Worm (Caenorhabditis elegans) whole organism, L4 larva: ENCODE results near the gene C02F5.13.
A peak's percentile ranks its signal among the peaks of the same experiment; 100 is the strongest.

ENCODE experiments used
- D1046.2 ChIP-seq: fragments of 200-800 bp; sonication (Bioruptor generic); IDR thresholded peaks from 2 replicates; pipeline ENCODE4 v1.3.6; 2022; ENCODE audit warnings: missing genetic modification characterization, missing compliant biosample characterization
- F49E8.2 ChIP-seq: sonication (generic microtip); optimal IDR thresholded peaks from 2 replicates; lab custom pipeline; 2016; ENCODE audit warnings: missing compliant biosample characterization, mild to moderate bottlenecking, missing genetic modification characterization, borderline replicate concordance
- T26A8.4 ChIP-seq: fragments of 200-800 bp; sonication (Bioruptor generic); IDR thresholded peaks from 2 replicates; pipeline ENCODE4 v1.3.6; 2022; ENCODE audit warnings: missing genetic modification characterization, missing compliant biosample characterization
- Y105C5A.15 ChIP-seq: fragments of 200-800 bp; sonication (Bioruptor generic); IDR thresholded peaks from 2 replicates; pipeline ENCODE4 v1.3.6; 2022; ENCODE audit warnings: missing genetic modification characterization, missing compliant biosample characterization
- aha-1 ChIP-seq: fragments of 150-350 bp; peaks from one replicate; lab custom pipeline; 2014; ENCODE audit warnings: missing biosample characterization, missing genetic modification characterization
- ama-1 ChIP-seq: fragments of 150-350 bp; optimal IDR thresholded peaks from 2 replicates; lab custom pipeline; 2014; ENCODE audit warnings: inconsistent platforms, mixed read lengths
- ces-1 ChIP-seq: fragments of 150-350 bp; sonication (generic microtip); optimal IDR thresholded peaks from 4 replicates; lab custom pipeline; 2014; ENCODE audit warnings: missing biosample characterization, missing genetic modification reagents, missing genetic modification characterization
- daf-16 ChIP-seq, 3 experiments: sonication (generic microtip); optimal IDR thresholded peaks; 2 replicates each; lab custom pipeline; 2016 to 2017; ENCODE audit warnings: missing genetic modification characterization in 3 of 3, missing genetic modification reagents in 3 of 3, mild to moderate bottlenecking in 2 of 3, missing compliant biosample characterization in 2 of 3, missing biosample characterization in 1 of 3, moderate library complexity in 1 of 3
- daf-19 ChIP-seq: fragments of 200-800 bp; sonication (Bioruptor generic); conservative IDR thresholded peaks from 2 replicates; pipeline ENCODE4 v1.3.6; 2022; ENCODE audit warnings: missing genetic modification characterization, missing compliant biosample characterization
- dmd-6 ChIP-seq: fragments of 200-800 bp; sonication (Bioruptor generic); IDR thresholded peaks from 2 replicates; pipeline ENCODE4 v1.3.6; 2022; ENCODE audit warnings: missing genetic modification reagents, missing genetic modification characterization, missing compliant biosample characterization
- duxl-1 ChIP-seq: sonication (generic microtip); optimal IDR thresholded peaks from 2 replicates; lab custom pipeline; 2016; ENCODE audit warnings: mild to moderate bottlenecking, missing genetic modification characterization, moderate library complexity, missing compliant biosample characterization; ENCODE audit not compliant: poor library complexity
- dve-1 ChIP-seq: sonication (generic microtip); optimal IDR thresholded peaks from 2 replicates; lab custom pipeline; 2017; ENCODE audit warnings: antibody characterized with exemption, mild to moderate bottlenecking, missing genetic modification characterization, missing compliant biosample characterization; ENCODE audit not compliant: insufficient read depth
- egl-27 ChIP-seq: sonication (generic microtip); optimal IDR thresholded peaks from 3 replicates; lab custom pipeline; 2017; ENCODE audit warnings: missing biosample characterization, missing genetic modification reagents, missing genetic modification characterization
- fos-1 ChIP-seq: fragments of 150-350 bp; optimal IDR thresholded peaks from 2 replicates; lab custom pipeline; 2014; ENCODE audit warnings: missing biosample characterization, missing genetic modification characterization
- gei-8 ChIP-seq: fragments of 200-800 bp; sonication (Bioruptor generic); optimal IDR thresholded peaks from 2 replicates; lab custom pipeline; 2018; ENCODE audit warnings: mild to moderate bottlenecking, missing genetic modification characterization, missing compliant biosample characterization
- hif-1 ChIP-seq, 2 experiments: sonication (generic microtip); optimal IDR thresholded peaks; 2 replicates each; lab custom pipeline; 2016 to 2017; ENCODE audit warnings: missing compliant biosample characterization in 2 of 2, missing genetic modification characterization in 2 of 2, missing genetic modification reagents in 2 of 2, missing genotype in 2 of 2, mild to moderate bottlenecking in 1 of 2
- hlh-11 ChIP-seq: fragments of 200-800 bp; sonication (Bioruptor generic); optimal IDR thresholded peaks from 2 replicates; lab custom pipeline; 2018; ENCODE audit warnings: mild to moderate bottlenecking, missing genetic modification characterization, missing compliant biosample characterization
- hmg-1.1 ChIP-seq: fragments of 200-800 bp; sonication (Bioruptor generic); IDR thresholded peaks from 2 replicates; pipeline ENCODE4 v1.3.6; 2022; ENCODE audit warnings: missing genetic modification reagents, missing genetic modification characterization, missing compliant biosample characterization
- lin-13 ChIP-seq: fragments of 150-350 bp; optimal IDR thresholded peaks from 2 replicates; lab custom pipeline; 2014; ENCODE audit warnings: missing biosample characterization, missing genetic modification reagents, missing genetic modification characterization
- lin-29 ChIP-seq: fragments of 200-800 bp; sonication (Bioruptor generic); IDR thresholded peaks from 2 replicates; pipeline ENCODE4 v1.3.6; 2022; ENCODE audit warnings: missing genetic modification reagents, missing genetic modification characterization, missing compliant biosample characterization
- lin-38 ChIP-seq: fragments of 200-800 bp; sonication (Bioruptor generic); IDR thresholded peaks from 2 replicates; pipeline ENCODE4 v1.3.6; 2022; ENCODE audit warnings: missing genetic modification reagents, missing genetic modification characterization, missing compliant biosample characterization
- lin-39 ChIP-seq: fragments of 150-350 bp; optimal IDR thresholded peaks from 2 replicates; lab custom pipeline; 2014; ENCODE audit warnings: missing biosample characterization, missing genetic modification reagents, missing genetic modification characterization
- lsy-2 ChIP-seq, 2 experiments: fragments of 150-350 bp in 1 of 2; sonication (generic microtip) in 1 of 2; optimal IDR thresholded peaks; 2 replicates each; lab custom pipeline; 2014 to 2017; ENCODE audit warnings: missing biosample characterization in 2 of 2, missing genetic modification characterization in 2 of 2
- mdl-1 ChIP-seq, 2 experiments: fragments of 150-350 bp in 1 of 2; sonication (generic microtip) in 1 of 2; optimal IDR thresholded peaks; 2 replicates each; lab custom pipeline; 2014 to 2017; ENCODE audit warnings: missing biosample characterization in 2 of 2, missing genetic modification characterization in 2 of 2
- mep-1 ChIP-seq: fragments of 150-350 bp; sonication (generic microtip); optimal IDR thresholded peaks from 3 replicates; lab custom pipeline; 2014; ENCODE audit warnings: missing biosample characterization, missing genetic modification characterization
- mes-2 ChIP-seq: sonication (generic microtip); optimal IDR thresholded peaks from 2 replicates; lab custom pipeline; 2016; ENCODE audit warnings: missing genotype, mild to moderate bottlenecking, missing genetic modification characterization, missing compliant biosample characterization; ENCODE audit not compliant: poor library complexity, severe bottlenecking
- mxl-3 ChIP-seq: fragments of 200-800 bp; sonication (Bioruptor generic); optimal IDR thresholded peaks from 2 replicates; lab custom pipeline; 2018; ENCODE audit warnings: mild to moderate bottlenecking, missing genetic modification characterization, missing compliant biosample characterization
- nhr-28 ChIP-seq: fragments of 150-350 bp; optimal IDR thresholded peaks from 2 replicates; lab custom pipeline; 2014; ENCODE audit warnings: missing biosample characterization, missing genetic modification characterization
- nhr-6 ChIP-seq: fragments of 150-350 bp; optimal IDR thresholded peaks from 2 replicates; lab custom pipeline; 2014; ENCODE audit warnings: missing biosample characterization, missing genetic modification characterization
- pha-4 ChIP-seq, 2 experiments: fragments of 150-350 bp in 1 of 2; fragments of 200-800 bp in 1 of 2; sonication (Bioruptor generic) in 1 of 2; IDR thresholded peaks in 1 of 2; optimal IDR thresholded peaks in 1 of 2; 2 replicates each; pipeline versions ENCODE4 v1.3.6 to Lab custom; 2014 to 2022; ENCODE audit warnings: missing genetic modification characterization in 2 of 2, missing genetic modification reagents in 2 of 2, missing biosample characterization in 1 of 2, missing compliant biosample characterization in 1 of 2
- php-3 ChIP-seq: fragments of 200-800 bp; sonication (Bioruptor generic); IDR thresholded peaks from 2 replicates; pipeline ENCODE4 v1.3.6; 2022; ENCODE audit warnings: missing genetic modification reagents, missing genetic modification characterization, missing compliant biosample characterization
- pqm-1 ChIP-seq: sonication (generic microtip); optimal IDR thresholded peaks from 2 replicates; lab custom pipeline; 2017; ENCODE audit warnings: missing biosample characterization, missing genetic modification characterization
- rbr-2 ChIP-seq: sonication (generic microtip); optimal IDR thresholded peaks from 2 replicates; lab custom pipeline; 2016; ENCODE audit warnings: missing genotype, missing genetic modification characterization, missing compliant biosample characterization
- saeg-2 ChIP-seq: fragments of 200-800 bp; sonication (Bioruptor generic); IDR thresholded peaks from 2 replicates; pipeline ENCODE4 v1.3.6; 2022; ENCODE audit warnings: missing genetic modification reagents, missing genetic modification characterization, missing compliant biosample characterization
- snpc-1.2 ChIP-seq: fragments of 200-800 bp; sonication (Bioruptor generic); IDR thresholded peaks from 2 replicates; pipeline ENCODE4 v1.3.6; 2022; ENCODE audit warnings: missing genetic modification reagents, missing genetic modification characterization, missing compliant biosample characterization
- spr-1 ChIP-seq: sonication (generic microtip); optimal IDR thresholded peaks from 2 replicates; lab custom pipeline; 2016; ENCODE audit warnings: mild to moderate bottlenecking, missing genetic modification characterization, missing compliant biosample characterization
- tra-1 ChIP-seq: fragments of 200-800 bp; sonication (Bioruptor generic); IDR thresholded peaks from 2 replicates; pipeline ENCODE4 v1.3.6; 2022; ENCODE audit warnings: missing genetic modification reagents, missing genetic modification characterization, missing compliant biosample characterization
- unc-62 ChIP-seq, 3 experiments: fragments of 150-350 bp in 1 of 3; sonication (generic microtip); optimal IDR thresholded peaks in 2 of 3; peaks in 1 of 3; 1 replicate in 1 of 3; 2 replicates in 2 of 3; lab custom pipeline; 2014 to 2017; ENCODE audit warnings: missing biosample characterization in 3 of 3, missing genetic modification characterization in 3 of 3, missing genetic modification reagents in 3 of 3, missing genotype in 1 of 3
- zfp-3 ChIP-seq: fragments of 200-800 bp; sonication (Bioruptor generic); conservative IDR thresholded peaks from 2 replicates; pipeline ENCODE4 v1.3.6; 2022; ENCODE audit warnings: missing genetic modification reagents, missing genetic modification characterization, missing compliant biosample characterization
- zip-11 ChIP-seq: fragments of 200-800 bp; sonication (Bioruptor generic); IDR thresholded peaks from 2 replicates; pipeline ENCODE4 v1.3.6; 2022; ENCODE audit warnings: missing genetic modification characterization, missing compliant biosample characterization
- zip-2 ChIP-seq: fragments of 150-350 bp; optimal IDR thresholded peaks from 2 replicates; lab custom pipeline; 2014; ENCODE audit warnings: missing biosample characterization, missing genetic modification characterization

Gene C02F5.13

ce11 chrIII:8293260-8293659, 46.1 kb downstream of the C02F5.13 start:
- no peak for TF ChIP-seq hif-1 (tag; optimal IDR thresholded peaks at IDR 0.05; lab: Kevin White, UChicago)
- no peak for TF ChIP-seq lin-39 (tag; lab: Kevin White, UChicago)
- TF ChIP-seq unc-62 (GFP tag; optimal IDR thresholded peaks at IDR 0.05 in 1 of 2; lab: Kevin White, UChicago), result no peak
- TF ChIP-seq unc-62 (tag; optimal IDR thresholded peaks at IDR 0.05; lab: Kevin White, UChicago), result no peak
- TF ChIP-seq zfp-3, result no peak
- no peak for TF ChIP-seq T26A8.4 (GFP tag; lab: Robert Waterston, UW)
- TF ChIP-seq spr-1, result no peak
- no peak for TF ChIP-seq pha-4 (GFP tag; IDR thresholded peaks at IDR 0.05; lab: Robert Waterston, UW)
- TF ChIP-seq pha-4 (tag; optimal IDR thresholded peaks at IDR 0.05; lab: Kevin White, UChicago), result no peak
- no peak for TF ChIP-seq zip-11 (GFP tag; lab: Robert Waterston, UW)
- TF ChIP-seq Y105C5A.15 (GFP tag; lab: Robert Waterston, UW), result no peak
- TF ChIP-seq lin-29, result no peak
- no peak for TF ChIP-seq ama-1
- TF ChIP-seq rbr-2, result no peak
- no peak for TF ChIP-seq saeg-2
- TF ChIP-seq fos-1, result no peak
- no peak for TF ChIP-seq hmg-1.1 (GFP tag; lab: Robert Waterston, UW)
- TF ChIP-seq gei-8, result no peak
- peak; percentile 1 for TF ChIP-seq mes-2
- TF ChIP-seq tra-1 (GFP tag; lab: Robert Waterston, UW), result no peak
- TF ChIP-seq F49E8.2 (tag; lab: Kevin White, UChicago), result no peak
- no peak for TF ChIP-seq D1046.2 (GFP tag; lab: Robert Waterston, UW)
- no peak for TF ChIP-seq daf-19 (GFP tag; lab: Robert Waterston, UW)
- no peak for TF ChIP-seq mdl-1 (tag; optimal IDR thresholded peaks at IDR 0.05; lab: Kevin White, UChicago)
- TF ChIP-seq lin-38 (GFP tag; lab: Robert Waterston, UW), result no peak
- no peak for TF ChIP-seq lsy-2 (tag; optimal IDR thresholded peaks at IDR 0.05; lab: Kevin White, UChicago)
- peak; percentile 3 for TF ChIP-seq nhr-28
- peak; percentile 32 for TF ChIP-seq hlh-11 (tag; lab: Kevin White, UChicago)
- no peak for TF ChIP-seq duxl-1 (tag; lab: Kevin White, UChicago)
- TF ChIP-seq daf-16 (GFP tag; optimal IDR thresholded peaks at IDR 0.05; lab: Kevin White, UChicago), result no peak
- no peak for TF ChIP-seq daf-16 (tag; optimal IDR thresholded peaks at IDR 0.05; lab: Kevin White, UChicago)
- peak; percentile 30 for TF ChIP-seq aha-1
- TF ChIP-seq nhr-6 (tag; lab: Kevin White, UChicago), result no peak
- peak; percentile 31 for TF ChIP-seq mxl-3 (GFP tag; lab: Kevin White, UChicago)
- TF ChIP-seq snpc-1.2, result no peak
- TF ChIP-seq dmd-6 (GFP tag; lab: Robert Waterston, UW), result peak; percentile 93
- TF ChIP-seq dve-1 (tag; lab: Kevin White, UChicago), result peak; percentile 7
- no peak for TF ChIP-seq ces-1
- TF ChIP-seq zip-2 (tag; lab: Kevin White, UChicago), result no peak
- no peak for TF ChIP-seq pqm-1
- no peak for TF ChIP-seq egl-27 (tag; lab: Kevin White, UChicago)
- TF ChIP-seq php-3 (GFP tag; lab: Robert Waterston, UW), result no peak
- TF ChIP-seq lin-13 (GFP tag; lab: Kevin White, UChicago), result no peak
- no peak for TF ChIP-seq mep-1 (tag; lab: Kevin White, UChicago)
